Fruit fly (Drosophila melanogaster) whole organism, prepupa: Measurements from ENCODE around the gene GluRIID.
A peak's percentile ranks its signal among the peaks of the same experiment; 100 is the strongest.

Experiments used
- CG11902 ChIP-seq: fragments of 200-800 bp; sonication (Bioruptor generic); optimal IDR thresholded peaks from 3 replicates; lab custom pipeline; 2016; ENCODE audit warnings: missing biosample characterization, missing genetic modification characterization
- CG3032 ChIP-seq: fragments of 200-800 bp; optimal IDR thresholded peaks from 2 replicates; lab custom pipeline; 2019; ENCODE audit warnings: missing biosample characterization, mild to moderate bottlenecking, missing genetic modification characterization, moderate library complexity
- CG31627 ChIP-seq: fragments of 200-800 bp; sonication (Bioruptor generic); optimal IDR thresholded peaks from 3 replicates; lab custom pipeline; 2016; ENCODE audit warnings: missing biosample characterization, missing genetic modification characterization
- CG32006 ChIP-seq: fragments of 200-800 bp; sonication (Bioruptor generic); optimal IDR thresholded peaks from 3 replicates; lab custom pipeline; 2017; ENCODE audit warnings: missing biosample characterization, mild to moderate bottlenecking, missing genetic modification characterization
- CG3919 ChIP-seq: fragments of 200-800 bp; sonication (Bioruptor generic); optimal IDR thresholded peaks from 3 replicates; lab custom pipeline; 2016; ENCODE audit warnings: missing biosample characterization, missing genetic modification characterization
- CG6163 ChIP-seq: fragments of 200-800 bp; sonication (Bioruptor generic); IDR thresholded peaks from 3 replicates; pipeline ENCODE4 v1.3.6; 2022; ENCODE audit warnings: missing biosample characterization, missing genetic modification characterization
- CG6854 ChIP-seq: fragments of 200-800 bp; sonication (Bioruptor generic); optimal IDR thresholded peaks from 2 replicates; lab custom pipeline; 2017; ENCODE audit warnings: missing biosample characterization, mild to moderate bottlenecking, missing genetic modification characterization
- CG8119 ChIP-seq: fragments of 200-800 bp; sonication (Bioruptor generic); IDR thresholded peaks from 3 replicates; pipeline ENCODE4 v1.3.6; 2022; ENCODE audit warnings: missing biosample characterization, missing genetic modification characterization
- CG8319 ChIP-seq: fragments of 200-800 bp; sonication (Bioruptor generic); optimal IDR thresholded peaks from 3 replicates; lab custom pipeline; 2016; ENCODE audit warnings: missing biosample characterization, missing genetic modification characterization
- CG8632 ChIP-seq: fragments of 200-800 bp; sonication (Bioruptor generic); optimal IDR thresholded peaks from 3 replicates; lab custom pipeline; 2016; ENCODE audit warnings: missing biosample characterization, missing genetic modification characterization
- CG9139 ChIP-seq: fragments of 200-800 bp; sonication (Bioruptor generic); optimal IDR thresholded peaks from 3 replicates; lab custom pipeline; 2017; ENCODE audit warnings: missing biosample characterization, mild to moderate bottlenecking, missing genetic modification characterization
- Eip75B ChIP-seq: fragments of 200-800 bp; sonication (Bioruptor generic); optimal IDR thresholded peaks from 3 replicates; lab custom pipeline; 2016; ENCODE audit warnings: missing biosample characterization, missing genetic modification characterization
- Eip78C ChIP-seq: fragments of 200-800 bp; sonication (Bioruptor generic); peaks from one replicate; lab custom pipeline; 2016; ENCODE audit warnings: missing biosample characterization, missing genetic modification characterization
- Eip93F ChIP-seq: fragments of 200-800 bp; sonication (Bioruptor generic); optimal IDR thresholded peaks from 2 replicates; lab custom pipeline; 2016; ENCODE audit warnings: missing biosample characterization, mild to moderate bottlenecking, missing genetic modification characterization
- Ets21C ChIP-seq: fragments of 200-800 bp; sonication (Bioruptor generic); optimal IDR thresholded peaks from 3 replicates; lab custom pipeline; 2016; ENCODE audit warnings: missing biosample characterization, missing genetic modification characterization
- Hr38 ChIP-seq: sonication (Bioruptor generic); optimal IDR thresholded peaks from 2 replicates; lab custom pipeline; 2016; ENCODE audit warnings: missing biosample characterization, missing genetic modification characterization
- Hr39 ChIP-seq: fragments of 200-800 bp; sonication (Bioruptor generic); optimal IDR thresholded peaks from 2 replicates; lab custom pipeline; 2016; ENCODE audit warnings: missing biosample characterization, missing genetic modification characterization
- Hr4 ChIP-seq: fragments of 200-800 bp; sonication (Bioruptor generic); optimal IDR thresholded peaks from 3 replicates; lab custom pipeline; 2016; ENCODE audit warnings: missing biosample characterization, missing genetic modification characterization
- Met ChIP-seq: fragments of 200-800 bp; sonication (Bioruptor generic); optimal IDR thresholded peaks from 3 replicates; lab custom pipeline; 2016; ENCODE audit warnings: missing biosample characterization, missing genetic modification characterization
- OdsH ChIP-seq: fragments of 200-800 bp; sonication (Bioruptor generic); optimal IDR thresholded peaks from 3 replicates; lab custom pipeline; 2016; ENCODE audit warnings: missing biosample characterization, missing genetic modification characterization
- Sox14 ChIP-seq: fragments of 200-800 bp; sonication (Bioruptor generic); optimal IDR thresholded peaks from 3 replicates; lab custom pipeline; 2016; ENCODE audit warnings: missing biosample characterization, missing genetic modification characterization
- Sox15 ChIP-seq: fragments of 200-800 bp; sonication (Bioruptor generic); optimal IDR thresholded peaks from 3 replicates; lab custom pipeline; 2016; ENCODE audit warnings: missing biosample characterization, missing genetic modification characterization
- achi ChIP-seq: fragments of 200-800 bp; sonication (Bioruptor generic); optimal IDR thresholded peaks from 3 replicates; lab custom pipeline; 2016; ENCODE audit warnings: missing biosample characterization, missing genetic modification characterization
- dac ChIP-seq: fragments of 200-800 bp; sonication (Bioruptor generic); optimal IDR thresholded peaks from 2 replicates; lab custom pipeline; 2017; ENCODE audit warnings: missing biosample characterization, mild to moderate bottlenecking, missing genetic modification characterization
- dsx ChIP-seq: fragments of 200-800 bp; optimal IDR thresholded peaks from 3 replicates; lab custom pipeline; 2019; ENCODE audit warnings: missing biosample characterization, mild to moderate bottlenecking, missing genetic modification characterization, moderate library complexity; ENCODE audit not compliant: poor library complexity, severe bottlenecking
- eg ChIP-seq: fragments of 200-800 bp; sonication (Bioruptor generic); IDR thresholded peaks from 3 replicates; pipeline ENCODE4 v1.3.6; 2022; ENCODE audit warnings: missing biosample characterization, missing genetic modification characterization
- fd59A ChIP-seq: fragments of 200-800 bp; sonication (Bioruptor generic); optimal IDR thresholded peaks from 2 replicates; lab custom pipeline; 2017; ENCODE audit warnings: missing biosample characterization, mild to moderate bottlenecking, missing genetic modification characterization, missing genetic modification reagents
- fd85E ChIP-seq: fragments of 200-800 bp; sonication (Bioruptor generic); optimal IDR thresholded peaks from 3 replicates; lab custom pipeline; 2016; ENCODE audit warnings: missing biosample characterization, missing genetic modification characterization
- fkh ChIP-seq: fragments of 200-800 bp; sonication (Bioruptor generic); optimal IDR thresholded peaks from 3 replicates; lab custom pipeline; 2017; ENCODE audit warnings: missing biosample characterization, mild to moderate bottlenecking, missing genetic modification characterization, moderate library complexity
- pdm3 ChIP-seq: fragments of 200-800 bp; sonication (Bioruptor generic); optimal IDR thresholded peaks from 3 replicates; lab custom pipeline; 2016; ENCODE audit warnings: missing biosample characterization, missing genetic modification characterization
- salr ChIP-seq, 2 experiments: fragments of 200-800 bp; sonication (Bioruptor generic); optimal IDR thresholded peaks; 3 replicates each; lab custom pipeline; 2016 to 2018; ENCODE audit warnings: missing biosample characterization in 2 of 2, missing genetic modification characterization in 2 of 2, mild to moderate bottlenecking in 1 of 2
- spab ChIP-seq: fragments of 200-800 bp; sonication (Bioruptor generic); optimal IDR thresholded peaks from 2 replicates; lab custom pipeline; 2017; ENCODE audit warnings: missing biosample characterization, mild to moderate bottlenecking, missing genetic modification characterization, missing genetic modification reagents
- topi ChIP-seq: fragments of 200-800 bp; sonication (Bioruptor generic); optimal IDR thresholded peaks from 3 replicates; lab custom pipeline; 2016; ENCODE audit warnings: missing biosample characterization, missing genetic modification characterization

Gene GluRIID

DNA sequence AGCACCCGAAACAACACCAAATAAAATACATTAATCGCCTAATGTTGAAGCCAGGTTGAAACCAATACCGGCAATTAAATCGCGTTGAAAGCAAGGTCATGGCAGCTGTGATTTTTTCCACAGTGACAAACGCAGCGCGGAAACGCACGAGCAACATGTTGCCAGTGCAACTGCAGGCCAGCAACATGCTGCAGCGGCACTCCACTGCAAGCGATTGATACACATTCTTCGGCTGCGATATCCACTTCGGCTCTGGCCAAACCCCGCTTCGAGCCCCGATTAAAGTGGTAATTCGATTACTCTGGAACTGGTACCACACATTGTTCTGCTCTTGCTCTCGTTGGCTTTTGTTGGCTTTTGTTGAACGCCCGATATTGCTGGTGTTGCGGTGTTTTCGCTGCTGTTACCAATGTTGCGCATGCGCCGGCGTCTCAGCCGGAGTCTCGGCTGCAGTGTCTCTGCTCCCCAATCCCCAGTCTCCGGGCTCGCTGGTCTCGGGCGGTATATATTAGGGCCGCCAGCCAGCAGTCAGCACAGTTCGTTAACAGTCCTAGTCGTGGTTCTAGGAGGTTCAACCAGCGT is 16.9 kb upstream of the GluRIID start, which contains the start of gene Cpr92F:
Gene Cpr92F, plus strand, starts transcription at position 532 of the 582 bp plus-strand sequence.
- TF ChIP-seq dsx (GFP tag; lab: Kevin White, UChicago) (peak; percentile 13), Sox15 (GFP tag; lab: Kevin White, UChicago) (no peak), OdsH (no peak), CG6163 (GFP tag; lab: Robert Waterston, UW) (no peak), dac (no peak), fd59A (GFP tag; lab: Kevin White, UChicago) (no peak), spab (GFP tag; lab: Kevin White, UChicago) (no peak), achi (no peak), CG11902 (GFP tag; lab: Kevin White, UChicago) (no peak), Eip78C (GFP tag; lab: Kevin White, UChicago) (peak; percentile 53), eg (no peak), CG3032 (tag; lab: Kevin White, UChicago) (no peak), fd85E (no peak), pdm3 (GFP tag; lab: Kevin White, UChicago) (no peak), Eip93F (GFP tag; lab: Kevin White, UChicago) (no peak), topi (GFP tag; lab: Kevin White, UChicago) (no peak)

dm6 chr3R:20659804-20660203 is 7.6 kb upstream of the GluRIID start, which contains the start of gene Nep4:
Gene Nep4, minus strand, starts transcription at chr3R:20659904.
- TF ChIP-seq CG11902 (GFP tag; lab: Kevin White, UChicago) (no peak), fkh (GFP tag; lab: Kevin White, UChicago) (no peak), dac (no peak), CG8119 (GFP tag; lab: Robert Waterston, UW) (no peak), CG8632 (GFP tag; lab: Kevin White, UChicago) (no peak), Sox15 (GFP tag; lab: Kevin White, UChicago) (no peak), Hr38 (GFP tag; lab: Kevin White, UChicago) (no peak), pdm3 (GFP tag; lab: Kevin White, UChicago) (no peak)

DNA sequence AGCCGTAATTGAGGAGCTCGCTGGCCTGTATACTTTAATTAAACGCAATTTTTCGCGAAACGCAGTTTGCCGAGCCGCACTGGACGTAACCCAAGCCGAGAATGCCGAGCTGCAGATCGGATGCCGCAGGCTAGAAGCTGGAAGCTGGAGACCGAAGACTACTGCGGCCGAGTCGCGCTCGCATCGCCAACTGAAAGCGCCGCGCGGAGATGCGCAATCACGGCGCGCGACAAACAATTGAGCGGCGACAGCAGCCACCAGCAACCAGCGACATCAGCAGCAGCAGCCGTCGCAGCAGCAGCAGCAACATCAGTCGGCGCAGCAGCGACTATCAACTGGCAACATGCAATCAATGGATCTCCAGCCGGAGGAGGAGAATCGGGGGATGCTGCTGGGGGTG is 4.4 kb upstream of the GluRIID start:
- TF ChIP-seq CG6854 (GFP tag; lab: Kevin White, UChicago), result no peak
- peak; percentile 12 for TF ChIP-seq CG3919 (GFP tag; lab: Kevin White, UChicago)

DNA sequence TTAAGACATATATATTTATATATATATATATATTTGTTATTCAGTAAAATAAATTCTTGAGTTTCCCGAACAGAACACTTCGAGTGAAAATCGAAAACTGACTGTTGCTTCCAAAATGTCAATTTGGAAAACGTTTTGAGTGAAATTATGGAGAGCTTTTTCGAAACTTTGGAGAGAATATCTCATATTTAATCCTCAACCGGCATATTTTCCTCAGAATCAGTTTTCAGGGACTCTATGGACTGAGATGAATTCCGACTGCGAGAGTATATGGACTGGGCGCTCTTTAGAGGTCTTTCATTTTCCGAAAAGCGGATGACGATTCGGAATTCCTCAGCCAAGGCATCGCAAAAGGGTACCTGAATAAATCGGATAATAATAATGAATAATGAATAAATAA is 3.6 kb downstream of the GluRIID start, which contains the start of gene GluRIIE:
Gene GluRIIE, minus strand, starts transcription at position 101 of the 400 bp plus-strand sequence.
- TF ChIP-seq fd59A (GFP tag; lab: Kevin White, UChicago), result no peak
- no peak for TF ChIP-seq Sox14 (GFP tag; lab: Kevin White, UChicago)
- TF ChIP-seq Ets21C (GFP tag; lab: Kevin White, UChicago), result no peak
- no peak for TF ChIP-seq Eip78C (GFP tag; lab: Kevin White, UChicago)
- TF ChIP-seq CG31627 (GFP tag; lab: Kevin White, UChicago), result no peak
- TF ChIP-seq CG8319 (GFP tag; lab: Kevin White, UChicago), result no peak
- TF ChIP-seq fd85E, result no peak
- TF ChIP-seq Met (GFP tag; lab: Kevin White, UChicago), result no peak
- no peak for TF ChIP-seq Eip75B (GFP tag; lab: Kevin White, UChicago)
- no peak for TF ChIP-seq Hr4 (GFP tag; lab: Kevin White, UChicago)
- TF ChIP-seq CG32006 (GFP tag; lab: Kevin White, UChicago), result no peak

DNA sequence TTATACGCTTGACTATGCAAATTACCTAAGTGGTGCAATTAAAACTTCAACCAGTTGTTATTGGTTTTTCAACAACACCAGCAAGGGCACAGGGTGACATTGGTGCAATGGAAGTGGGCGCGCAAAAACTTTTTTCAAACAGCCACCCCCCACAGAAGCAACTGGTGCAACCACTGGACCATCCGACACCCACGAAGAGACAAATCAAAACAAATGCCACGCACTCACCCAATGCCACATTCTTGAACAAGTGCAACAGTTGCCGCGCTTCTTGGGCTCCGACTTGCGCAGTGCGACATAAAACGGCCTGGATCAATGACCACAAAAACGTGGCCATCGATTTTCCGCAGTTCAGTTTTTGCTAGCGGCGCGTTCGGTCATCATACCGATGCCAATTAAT is 16.5 kb downstream of the GluRIID start:
- no peak for TF ChIP-seq Eip78C (GFP tag; lab: Kevin White, UChicago)
- no peak for TF ChIP-seq fd85E
- no peak for TF ChIP-seq Hr39
- no peak for TF ChIP-seq salr (GFP tag; optimal IDR thresholded peaks at IDR 0.05; lab: Kevin White, UChicago)
- TF ChIP-seq CG3032 (tag; lab: Kevin White, UChicago), result no peak
- TF ChIP-seq CG9139, result no peak
